Worm (Caenorhabditis elegans): ENCODE measurements around the gene ZK673.4.

DNA sequence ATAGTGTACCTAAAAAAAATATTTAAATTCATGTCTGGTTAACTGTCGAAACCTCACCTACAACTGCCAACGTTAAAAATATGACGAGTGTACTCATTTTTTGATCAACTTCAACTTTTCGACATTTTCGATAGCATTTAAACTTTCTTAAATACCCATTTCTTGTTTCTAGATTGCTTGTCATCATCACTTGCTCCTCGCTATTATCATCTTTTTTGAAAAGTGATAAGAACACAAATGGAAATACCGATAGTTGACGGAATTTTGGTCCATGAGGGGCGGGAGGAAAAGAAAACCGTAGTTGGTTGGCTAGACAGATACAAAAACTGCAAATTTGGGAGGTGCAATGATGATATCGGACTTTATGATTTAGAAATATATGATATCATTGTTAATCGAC, 17.4 kb downstream of the ZK673.4 start, which contains the start of gene clec-143:
- TF ChIP-seq lin-13 (GFP tag; optimal IDR thresholded peaks at IDR 0.05): no peak
- no peak for TF ChIP-seq unc-130 (tag; optimal IDR thresholded peaks at IDR 0.05)
- no peak for TF ChIP-seq nhr-28 (tag; optimal IDR thresholded peaks at IDR 0.05)
